Fruit fly (Drosophila melanogaster) whole organism, embryonic: Measurements from ENCODE around the gene Vajk2.

Source experiments
- CG10209 ChIP-seq: fragments of 200-800 bp; sonication (Bioruptor generic); optimal IDR thresholded peaks from 3 replicates; lab custom pipeline; 2017; ENCODE audit warnings: missing biosample characterization, mild to moderate bottlenecking, missing genetic modification characterization, missing genetic modification reagents
- CG1024 ChIP-seq: fragments of 200-800 bp; sonication (Bioruptor generic); IDR thresholded peaks from 2 replicates; pipeline ENCODE4 v1.3.6; 2022; ENCODE audit warnings: missing biosample characterization, missing genetic modification characterization
- CG10979 ChIP-seq: fragments of 200-800 bp; sonication (Bioruptor generic); optimal IDR thresholded peaks from 2 replicates; lab custom pipeline; 2018; ENCODE audit warnings: missing biosample characterization, mild to moderate bottlenecking, missing genetic modification characterization, moderate library complexity
- CG12219 ChIP-seq: fragments of 200-800 bp; sonication (Bioruptor generic); optimal IDR thresholded peaks from 3 replicates; lab custom pipeline; 2018; ENCODE audit warnings: missing biosample characterization, mild to moderate bottlenecking, missing genetic modification characterization
- CG12299 ChIP-seq: fragments of 200-800 bp; sonication (Bioruptor generic); optimal IDR thresholded peaks from 2 replicates; lab custom pipeline; 2018; ENCODE audit warnings: missing biosample characterization, mild to moderate bottlenecking, missing genetic modification characterization
- CG12659 ChIP-seq: fragments of 200-800 bp; sonication (Bioruptor generic); optimal IDR thresholded peaks from 3 replicates; lab custom pipeline; 2017; ENCODE audit warnings: mild to moderate bottlenecking, missing biosample characterization, missing genetic modification reagents, missing genetic modification characterization
- CG13123 ChIP-seq: fragments of 200-800 bp; sonication (Bioruptor generic); optimal IDR thresholded peaks from 2 replicates; lab custom pipeline; 2016; ENCODE audit warnings: missing biosample characterization, missing genetic modification characterization
- CG13296 ChIP-seq: fragments of 200-800 bp; sonication (Bioruptor generic); optimal IDR thresholded peaks from 3 replicates; lab custom pipeline; 2018; ENCODE audit warnings: missing biosample characterization, mild to moderate bottlenecking, missing genetic modification characterization
- CG13424 ChIP-seq: fragments of 200-800 bp; sonication (Bioruptor generic); optimal IDR thresholded peaks from 2 replicates; lab custom pipeline; 2019; ENCODE audit warnings: missing biosample characterization, mild to moderate bottlenecking, missing genetic modification characterization, moderate library complexity
- CG17612 ChIP-seq: fragments of 200-800 bp; sonication (Bioruptor generic); IDR thresholded peaks from 2 replicates; pipeline ENCODE4 v1.3.6; 2022; ENCODE audit warnings: missing biosample characterization, missing genetic modification characterization
- CG2875 ChIP-seq: fragments of 200-800 bp; sonication (Bioruptor generic); optimal IDR thresholded peaks from 2 replicates; lab custom pipeline; 2017; ENCODE audit warnings: missing biosample characterization, mild to moderate bottlenecking, missing genetic modification characterization, missing genetic modification reagents
- CG30431 ChIP-seq: fragments of 200-800 bp; sonication (Bioruptor generic); optimal IDR thresholded peaks from 2 replicates; lab custom pipeline; 2017; ENCODE audit warnings: missing biosample characterization, missing genetic modification characterization
- CG31388 ChIP-seq: fragments of 200-800 bp; sonication (Bioruptor generic); optimal IDR thresholded peaks from 2 replicates; lab custom pipeline; 2016; ENCODE audit warnings: missing biosample characterization, missing genetic modification characterization
- CG3407 ChIP-seq: fragments of 200-800 bp; sonication (Bioruptor generic); optimal IDR thresholded peaks from 2 replicates; lab custom pipeline; 2018; ENCODE audit warnings: missing biosample characterization, mild to moderate bottlenecking, missing genetic modification characterization
- CG5180 ChIP-seq: fragments of 200-800 bp; sonication (Bioruptor generic); optimal IDR thresholded peaks from 3 replicates; lab custom pipeline; 2017; ENCODE audit warnings: missing biosample characterization, missing genetic modification characterization, mild to moderate bottlenecking, moderate library complexity, missing genetic modification reagents
- CG6813 ChIP-seq: fragments of 200-800 bp; sonication (Bioruptor generic); optimal IDR thresholded peaks from 2 replicates; lab custom pipeline; 2017; ENCODE audit warnings: missing biosample characterization, missing genetic modification characterization, mild to moderate bottlenecking, moderate library complexity, missing genetic modification reagents
- CG7357 ChIP-seq: fragments of 200-800 bp; sonication (Bioruptor generic); IDR thresholded peaks from 3 replicates; pipeline ENCODE4 v1.3.6; 2022; ENCODE audit warnings: missing biosample characterization, missing genetic modification characterization
- CG7372 ChIP-seq: fragments of 200-800 bp; sonication (Bioruptor generic); IDR thresholded peaks from 2 replicates; pipeline ENCODE4 v1.3.6; 2022; ENCODE audit warnings: missing biosample characterization, missing genetic modification characterization
- CG7786 ChIP-seq: fragments of 200-800 bp; sonication (Bioruptor generic); optimal IDR thresholded peaks from 2 replicates; lab custom pipeline; 2016; ENCODE audit warnings: missing biosample characterization, missing genetic modification characterization
- CG8478 ChIP-seq: fragments of >200 bp; optimal IDR thresholded peaks from 2 replicates; lab custom pipeline; 2018
- CG8765 ChIP-seq: fragments of 200-800 bp; sonication (Bioruptor generic); IDR thresholded peaks from 2 replicates; pipeline ENCODE4 v1.3.6; 2022; ENCODE audit warnings: missing biosample characterization, missing genetic modification characterization
- CG9932 ChIP-seq: fragments of 200-800 bp; sonication (Bioruptor generic); IDR thresholded peaks from 2 replicates; pipeline ENCODE4 v1.3.6; 2022; ENCODE audit warnings: missing biosample characterization, missing genetic modification characterization
- CoRest ChIP-seq: fragments of 200-800 bp; sonication (Bioruptor generic); optimal IDR thresholded peaks from 3 replicates; lab custom pipeline; 2018; ENCODE audit warnings: missing biosample characterization, mild to moderate bottlenecking, missing genetic modification characterization, moderate library complexity
- Dfd ChIP-seq, 2 experiments: fragments of >200 bp; optimal IDR thresholded peaks; 2 replicates each; lab custom pipeline; 2017; ENCODE audit warnings: missing biosample characterization in 2 of 2, missing genetic modification characterization in 2 of 2
- Doc3 ChIP-seq: fragments of 200-800 bp; sonication (Bioruptor generic); IDR thresholded peaks from 3 replicates; pipeline ENCODE4 v1.3.6; 2022; ENCODE audit warnings: missing biosample characterization, missing genetic modification characterization; ENCODE audit not compliant: partially characterized antibody
- E2f2 ChIP-seq: fragments of 200-800 bp; sonication (Bioruptor generic); IDR thresholded peaks from 2 replicates; pipeline ENCODE4 v1.3.6; 2022; ENCODE audit warnings: missing biosample characterization, missing genetic modification characterization
- Gug ChIP-seq: fragments of 200-800 bp; sonication (Bioruptor generic); IDR thresholded peaks from 4 replicates; pipeline ENCODE4 v1.3.6; 2022; ENCODE audit warnings: missing biosample characterization, missing genetic modification characterization
- Hr3 ChIP-seq: fragments of 200-800 bp; sonication (Bioruptor generic); optimal IDR thresholded peaks from 3 replicates; lab custom pipeline; 2016; ENCODE audit warnings: missing biosample characterization, missing genetic modification characterization
- MTF-1 ChIP-seq: fragments of 200-800 bp; sonication (Bioruptor generic); optimal IDR thresholded peaks from 2 replicates; lab custom pipeline; 2018; ENCODE audit warnings: missing biosample characterization, mild to moderate bottlenecking, missing genetic modification characterization, borderline replicate concordance
- Mad ChIP-seq: fragments of 200-800 bp; sonication (Bioruptor generic); optimal IDR thresholded peaks from 2 replicates; lab custom pipeline; 2016; ENCODE audit warnings: missing biosample characterization, missing genetic modification characterization
- Oli ChIP-seq: fragments of 200-800 bp; sonication (Bioruptor generic); optimal IDR thresholded peaks from 2 replicates; lab custom pipeline; 2018; ENCODE audit warnings: missing biosample characterization, mild to moderate bottlenecking, missing genetic modification characterization, moderate library complexity
- Rfx ChIP-seq: fragments of 200-800 bp; sonication (Bioruptor generic); IDR thresholded peaks from 2 replicates; pipeline ENCODE4 v1.3.6; 2022; ENCODE audit warnings: missing biosample characterization, missing genetic modification characterization
- Tbp ChIP-seq: fragments of >200 bp; optimal IDR thresholded peaks from 2 replicates; lab custom pipeline; 2018; ENCODE audit warnings: missing biosample characterization, missing genetic modification characterization
- ase ChIP-seq: fragments of 200-800 bp; sonication (Bioruptor generic); IDR thresholded peaks from 3 replicates; pipeline ENCODE4 v1.3.6; 2022; ENCODE audit warnings: missing biosample characterization, missing genetic modification characterization
- ash1 ChIP-seq: fragments of 200-800 bp; sonication (Bioruptor generic); optimal IDR thresholded peaks from 2 replicates; lab custom pipeline; 2018; ENCODE audit warnings: missing biosample characterization, mild to moderate bottlenecking, missing genetic modification characterization
- chinmo ChIP-seq: fragments of 200-800 bp; sonication (Bioruptor generic); IDR thresholded peaks from 4 replicates; pipeline ENCODE4 v1.3.6; 2022; ENCODE audit warnings: missing biosample characterization, missing genetic modification characterization; ENCODE audit not compliant: partially characterized antibody
- chn ChIP-seq: fragments of 200-800 bp; sonication (Bioruptor generic); optimal IDR thresholded peaks from 2 replicates; lab custom pipeline; 2016; ENCODE audit warnings: missing biosample characterization, missing genetic modification characterization
- ci ChIP-seq: fragments of 200-800 bp; sonication (Bioruptor generic); IDR thresholded peaks from 3 replicates; pipeline ENCODE4 v1.3.6; 2022; ENCODE audit warnings: missing biosample characterization, missing genetic modification characterization
- crc ChIP-seq: fragments of 200-800 bp; sonication (Bioruptor generic); optimal IDR thresholded peaks from 2 replicates; lab custom pipeline; 2016; ENCODE audit warnings: missing biosample characterization, missing genetic modification characterization
- crol ChIP-seq: fragments of 200-800 bp; sonication (Bioruptor generic); IDR thresholded peaks from 2 replicates; pipeline ENCODE4 v1.3.6; 2022; ENCODE audit warnings: missing biosample characterization, missing genetic modification characterization
- dm ChIP-seq: fragments of 200-800 bp; sonication (Bioruptor generic); optimal IDR thresholded peaks from 3 replicates; lab custom pipeline; 2016; ENCODE audit warnings: missing biosample characterization, missing genetic modification characterization
- gem ChIP-seq: fragments of 200-800 bp; sonication (Bioruptor generic); optimal IDR thresholded peaks from 2 replicates; lab custom pipeline; 2019; ENCODE audit warnings: missing biosample characterization, mild to moderate bottlenecking, missing genetic modification characterization, moderate library complexity
- hth ChIP-seq: fragments of >200 bp; optimal IDR thresholded peaks from 2 replicates; lab custom pipeline; 2017; ENCODE audit warnings: inconsistent platforms
- inv ChIP-seq: fragments of 200-800 bp; sonication (Bioruptor generic); IDR thresholded peaks from 2 replicates; pipeline ENCODE4 v1.3.6; 2022; ENCODE audit warnings: missing biosample characterization, missing genetic modification characterization; ENCODE audit not compliant: partially characterized antibody
- lbe ChIP-seq: fragments of 200-800 bp; sonication (Bioruptor generic); optimal IDR thresholded peaks from 2 replicates; lab custom pipeline; 2016; ENCODE audit warnings: missing biosample characterization, mild to moderate bottlenecking, missing genetic modification characterization
- nom ChIP-seq: fragments of 200-800 bp; sonication (Bioruptor generic); optimal IDR thresholded peaks from 2 replicates; lab custom pipeline; 2017; ENCODE audit warnings: missing biosample characterization, missing genetic modification characterization, mild to moderate bottlenecking, moderate library complexity, missing genetic modification reagents
- pnt ChIP-seq: fragments of 200-800 bp; sonication (Bioruptor generic); optimal IDR thresholded peaks from 3 replicates; lab custom pipeline; 2016; ENCODE audit warnings: missing biosample characterization, missing genetic modification characterization
- psq ChIP-seq: fragments of 200-800 bp; sonication (Bioruptor generic); optimal IDR thresholded peaks from 2 replicates; lab custom pipeline; 2017; ENCODE audit warnings: missing biosample characterization, missing genetic modification characterization
- pzg ChIP-seq: fragments of 200-800 bp; sonication (Bioruptor generic); optimal IDR thresholded peaks from 3 replicates; lab custom pipeline; 2018; ENCODE audit warnings: missing biosample characterization, mild to moderate bottlenecking, missing genetic modification characterization, moderate library complexity
- stc ChIP-seq: fragments of 200-800 bp; sonication (Bioruptor generic); IDR thresholded peaks from 2 replicates; pipeline ENCODE4 v1.3.6; 2022; ENCODE audit warnings: missing biosample characterization, missing genetic modification characterization

The Vajk2 gene

dm6 chr2L:13905072-13905847 lies 29.2 kb downstream of the Vajk2 start, which contains the start of gene Ance (continued):
- TF ChIP-seq CG6813 (GFP tag; lab: Kevin White, UChicago) (no peak), CG30431 (GFP tag; lab: Kevin White, UChicago) (peak; percentile 22), Dfd (GFP tag; optimal IDR thresholded peaks at IDR 0.05; lab: Kevin White, UChicago) (no peak), Gug (peak; percentile 16; the same call in 1 of the 4 replicates), stc (GFP tag; lab: Robert Waterston, UW) (no peak), hth (lab: Kevin White, UChicago) (no peak), CG7786 (GFP tag; lab: Kevin White, UChicago) (no peak), E2f2 (GFP tag; lab: Robert Waterston, UW) (peak; percentile 14; the same call in 1 of the 2 replicates), CG10209 (GFP tag; lab: Kevin White, UChicago) (peak; percentile 51), CoRest (tag; lab: Kevin White, UChicago) (peak; percentile 55), CG1024 (GFP tag; lab: Robert Waterston, UW) (no peak), CG17612 (GFP tag; lab: Robert Waterston, UW) (no peak), pnt (GFP tag; lab: Kevin White, UChicago) (no peak), CG13424 (tag; lab: Kevin White, UChicago) (peak; percentile 35), Tbp (GFP tag; lab: Kevin White, UChicago) (no peak), crol (GFP tag; lab: Robert Waterston, UW) (no peak), pzg (no peak), CG12219 (GFP tag; lab: Kevin White, UChicago) (no peak), Rfx (GFP tag; lab: Robert Waterston, UW) (peak; percentile 78), CG3407 (no peak), lbe (no peak), CG10979 (tag; lab: Kevin White, UChicago) (peak; percentile 50), CG7357 (GFP tag; lab: Robert Waterston, UW) (no peak), CG9932 (GFP tag; lab: Robert Waterston, UW) (peak; percentile 69), Mad (no peak), gem (tag; lab: Kevin White, UChicago) (peak; percentile 58), MTF-1 (no peak), CG12659 (GFP tag; lab: Kevin White, UChicago) (peak; percentile 61), dm (no peak), Oli (tag; lab: Kevin White, UChicago) (peak; percentile 5), CG7372 (GFP tag; lab: Robert Waterston, UW) (peak; percentile 31; the same call in 1 of the 2 replicates), ase (GFP tag; lab: Robert Waterston, UW) (no peak), CG5180 (peak; percentile 26), chinmo (GFP tag; lab: Robert Waterston, UW) (0 out of 4 replicates have a peak, but pooled peaks have one; percentile 19), psq (GFP tag; lab: Kevin White, UChicago) (no peak), crc (no peak), nom (GFP tag; lab: Kevin White, UChicago) (no peak), CG13123 (no peak), CG12299 (tag; lab: Kevin White, UChicago) (no peak), Doc3 (GFP tag; lab: Robert Waterston, UW) (no peak), CG8478 (lab: Kevin White, UChicago) (no peak), CG13296 (GFP tag; lab: Kevin White, UChicago) (no peak), CG8765 (no peak), ci (GFP tag; lab: Robert Waterston, UW) (no peak), chn (GFP tag; lab: Kevin White, UChicago) (no peak), CG2875 (GFP tag; lab: Kevin White, UChicago) (no peak), Hr3 (GFP tag; lab: Kevin White, UChicago) (peak; percentile 23), CG31388 (no peak), inv (no peak), ash1 (GFP tag; lab: Kevin White, UChicago) (no peak)
